Fruit fly (Drosophila melanogaster) whole organism, embryonic: ENCODE data around the gene Polr2F.
A peak's percentile ranks its signal among the peaks of the same experiment; 100 is the strongest.

ENCODE experiments used
- ATbp ChIP-seq: fragments of 200-800 bp; sonication (Bioruptor generic); optimal IDR thresholded peaks from 2 replicates; lab custom pipeline; 2017; ENCODE audit warnings: missing biosample characterization, mild to moderate bottlenecking, missing genetic modification characterization, missing genetic modification reagents
- Ada2b ChIP-seq: fragments of 200-800 bp; sonication (Bioruptor generic); IDR thresholded peaks from 2 replicates; pipeline ENCODE4 v1.3.6; 2022; ENCODE audit warnings: missing biosample characterization, missing genetic modification characterization
- Asciz ChIP-seq: fragments of 200-800 bp; sonication (Bioruptor generic); optimal IDR thresholded peaks from 2 replicates; lab custom pipeline; 2017; ENCODE audit warnings: missing biosample characterization, mild to moderate bottlenecking, missing genetic modification characterization, missing genetic modification reagents
- Atf-2 ChIP-seq: fragments of 200-800 bp; sonication (Bioruptor generic); optimal IDR thresholded peaks from 2 replicates; lab custom pipeline; 2016; ENCODE audit warnings: missing biosample characterization, missing genetic modification characterization
- CG1024 ChIP-seq: fragments of 200-800 bp; sonication (Bioruptor generic); IDR thresholded peaks from 2 replicates; pipeline ENCODE4 v1.3.6; 2022; ENCODE audit warnings: missing biosample characterization, missing genetic modification characterization
- CG13424 ChIP-seq: fragments of 200-800 bp; sonication (Bioruptor generic); optimal IDR thresholded peaks from 2 replicates; lab custom pipeline; 2019; ENCODE audit warnings: missing biosample characterization, mild to moderate bottlenecking, missing genetic modification characterization, moderate library complexity
- CG1602 ChIP-seq: fragments of 200-800 bp; sonication (Bioruptor generic); optimal IDR thresholded peaks from 3 replicates; lab custom pipeline; 2016; ENCODE audit warnings: missing biosample characterization, missing genetic modification characterization
- CG17186 ChIP-seq: fragments of 200-800 bp; sonication (Bioruptor generic); optimal IDR thresholded peaks from 3 replicates; lab custom pipeline; 2017; ENCODE audit warnings: missing biosample characterization, missing genetic modification reagents, missing genetic modification characterization
- CG17328 ChIP-seq: fragments of 200-800 bp; sonication (Bioruptor generic); IDR thresholded peaks from 2 replicates; pipeline ENCODE4 v1.3.6; 2022; ENCODE audit warnings: missing biosample characterization, missing genetic modification characterization
- CG17829 ChIP-seq: fragments of 200-800 bp; optimal IDR thresholded peaks from 2 replicates; lab custom pipeline; 2019; ENCODE audit warnings: missing biosample characterization, mild to moderate bottlenecking, missing genetic modification characterization, moderate library complexity
- CG1792 ChIP-seq: fragments of 200-800 bp; sonication (Bioruptor generic); optimal IDR thresholded peaks from 2 replicates; lab custom pipeline; 2016; ENCODE audit warnings: missing biosample characterization, missing genetic modification characterization
- CG18262 ChIP-seq: fragments of 200-800 bp; optimal IDR thresholded peaks from 3 replicates; lab custom pipeline; 2019; ENCODE audit warnings: missing biosample characterization, mild to moderate bottlenecking, missing genetic modification characterization, moderate library complexity
- CG18476 ChIP-seq: fragments of 200-800 bp; sonication (Bioruptor generic); optimal IDR thresholded peaks from 2 replicates; lab custom pipeline; 2016; ENCODE audit warnings: missing biosample characterization, mild to moderate bottlenecking, missing genetic modification characterization
- CG2202 ChIP-seq: fragments of 200-800 bp; sonication (Bioruptor generic); optimal IDR thresholded peaks from 2 replicates; lab custom pipeline; 2018; ENCODE audit warnings: missing biosample characterization, mild to moderate bottlenecking, missing genetic modification characterization
- CG2712 ChIP-seq: fragments of 200-800 bp; optimal IDR thresholded peaks from 3 replicates; lab custom pipeline; 2019; ENCODE audit warnings: missing biosample characterization, mild to moderate bottlenecking, missing genetic modification characterization, moderate library complexity
- CG2875 ChIP-seq: fragments of 200-800 bp; sonication (Bioruptor generic); optimal IDR thresholded peaks from 2 replicates; lab custom pipeline; 2017; ENCODE audit warnings: missing biosample characterization, mild to moderate bottlenecking, missing genetic modification characterization, missing genetic modification reagents
- CG4820 ChIP-seq: fragments of 200-800 bp; sonication (Bioruptor generic); optimal IDR thresholded peaks from 3 replicates; lab custom pipeline; 2016; ENCODE audit warnings: missing biosample characterization, missing genetic modification characterization
- CG6689 ChIP-seq: fragments of 200-800 bp; sonication (Bioruptor generic); IDR thresholded peaks from 2 replicates; pipeline ENCODE4 v1.3.6; 2022; ENCODE audit warnings: missing biosample characterization, missing genetic modification characterization
- CG7556 ChIP-seq: fragments of 200-800 bp; sonication (Bioruptor generic); optimal IDR thresholded peaks from 2 replicates; lab custom pipeline; 2017; ENCODE audit warnings: missing biosample characterization, mild to moderate bottlenecking, missing genetic modification characterization
- CG7745 ChIP-seq: fragments of 200-800 bp; sonication (Bioruptor generic); optimal IDR thresholded peaks from 2 replicates; lab custom pipeline; 2018; ENCODE audit warnings: missing biosample characterization, mild to moderate bottlenecking, missing genetic modification characterization, moderate library complexity
- CG7839 ChIP-seq: fragments of 200-800 bp; sonication (Bioruptor generic); optimal IDR thresholded peaks from 3 replicates; lab custom pipeline; 2018; ENCODE audit warnings: missing biosample characterization, mild to moderate bottlenecking, missing genetic modification characterization, moderate library complexity
- CG8290 ChIP-seq, 3 experiments: fragments of 200-800 bp; sonication (Bioruptor generic); optimal IDR thresholded peaks; 2 replicates each; lab custom pipeline; 2016 to 2019; ENCODE audit warnings: missing biosample characterization in 3 of 3, missing genetic modification characterization in 3 of 3, mild to moderate bottlenecking in 2 of 3, moderate library complexity in 1 of 3
- D19B ChIP-seq: fragments of 200-800 bp; sonication (Bioruptor generic); optimal IDR thresholded peaks from 2 replicates; lab custom pipeline; 2017; ENCODE audit warnings: missing biosample characterization, mild to moderate bottlenecking, missing genetic modification characterization
- Dip2 ChIP-seq: fragments of 200-800 bp; sonication (Bioruptor generic); IDR thresholded peaks from 2 replicates; pipeline ENCODE4 v1.3.6; 2022; ENCODE audit warnings: missing biosample characterization, missing genetic modification characterization
- Elba2 ChIP-seq: fragments of 200-800 bp; sonication (Bioruptor generic); optimal IDR thresholded peaks from 3 replicates; lab custom pipeline; 2016; ENCODE audit warnings: missing biosample characterization, missing genetic modification characterization
- Gsc ChIP-seq: fragments of 200-800 bp; sonication (Bioruptor generic); IDR thresholded peaks from 2 replicates; pipeline ENCODE4 v1.3.6; 2022; ENCODE audit warnings: missing biosample characterization, missing genetic modification characterization
- Gug ChIP-seq: fragments of 200-800 bp; sonication (Bioruptor generic); IDR thresholded peaks from 4 replicates; pipeline ENCODE4 v1.3.6; 2022; ENCODE audit warnings: missing biosample characterization, missing genetic modification characterization
- Hey ChIP-seq: fragments of 200-800 bp; sonication (Bioruptor generic); optimal IDR thresholded peaks from 3 replicates; lab custom pipeline; 2018; ENCODE audit warnings: missing biosample characterization, mild to moderate bottlenecking, missing genetic modification characterization
- Hr78 ChIP-seq, 2 experiments: fragments of 200-800 bp in 1 of 2; fragments of >200 bp in 1 of 2; sonication (Bioruptor generic) in 1 of 2; optimal IDR thresholded peaks; 2 replicates each; lab custom pipeline; 2017 to 2019; ENCODE audit warnings: missing biosample characterization in 2 of 2, missing genetic modification characterization in 2 of 2, mild to moderate bottlenecking in 1 of 2, moderate library complexity in 1 of 2
- MBD-R2 ChIP-seq: fragments of 200-800 bp; sonication (Bioruptor generic); IDR thresholded peaks from 2 replicates; pipeline ENCODE4 v1.3.6; 2022; ENCODE audit warnings: missing biosample characterization, missing genetic modification characterization
- Nf-YA ChIP-seq: fragments of 200-800 bp; sonication (Bioruptor generic); IDR thresholded peaks from 2 replicates; pipeline ENCODE4 v1.3.6; 2022; ENCODE audit warnings: missing biosample characterization, missing genetic modification characterization
- Nf-YB ChIP-seq: fragments of 200-800 bp; sonication (Bioruptor generic); optimal IDR thresholded peaks from 3 replicates; lab custom pipeline; 2019; ENCODE audit warnings: missing biosample characterization, mild to moderate bottlenecking, missing genetic modification characterization, moderate library complexity
- Nf-YC ChIP-seq: fragments of 200-800 bp; optimal IDR thresholded peaks from 3 replicates; lab custom pipeline; 2019; ENCODE audit warnings: missing biosample characterization, mild to moderate bottlenecking, missing genetic modification characterization, moderate library complexity
- Ravus ChIP-seq: fragments of 200-800 bp; sonication (Bioruptor generic); IDR thresholded peaks from 2 replicates; pipeline ENCODE4 v1.3.6; 2022; ENCODE audit warnings: missing biosample characterization, missing genetic modification characterization
- Rx ChIP-seq: fragments of 200-800 bp; sonication (Bioruptor generic); IDR thresholded peaks from 2 replicates; pipeline ENCODE4 v1.3.6; 2022; ENCODE audit warnings: missing biosample characterization, missing genetic modification characterization
- Sry-δ ChIP-seq: fragments of 200-800 bp; sonication (Bioruptor generic); optimal IDR thresholded peaks from 2 replicates; lab custom pipeline; 2016; ENCODE audit warnings: missing biosample characterization, missing genetic modification characterization
- Tbp ChIP-seq: fragments of >200 bp; optimal IDR thresholded peaks from 2 replicates; lab custom pipeline; 2018; ENCODE audit warnings: missing biosample characterization, missing genetic modification characterization
- ac ChIP-seq: fragments of 200-800 bp; sonication (Bioruptor generic); optimal IDR thresholded peaks from 3 replicates; lab custom pipeline; 2017; ENCODE audit warnings: missing biosample characterization, mild to moderate bottlenecking, missing genetic modification characterization
- bowl ChIP-seq: fragments of 200-800 bp; sonication (Bioruptor generic); IDR thresholded peaks from 2 replicates; pipeline ENCODE4 v1.3.6; 2022; ENCODE audit warnings: missing biosample characterization, missing genetic modification characterization
- dmrt11E ChIP-seq: fragments of 200-800 bp; sonication (Bioruptor generic); optimal IDR thresholded peaks from 3 replicates; lab custom pipeline; 2018; ENCODE audit warnings: missing biosample characterization, mild to moderate bottlenecking, missing genetic modification characterization, moderate library complexity
- fd102C ChIP-seq: fragments of 200-800 bp; sonication (Bioruptor generic); optimal IDR thresholded peaks from 2 replicates; lab custom pipeline; 2018; ENCODE audit warnings: missing biosample characterization, mild to moderate bottlenecking, missing genetic modification characterization, moderate library complexity
- gcm ChIP-seq: fragments of 200-800 bp; sonication (Bioruptor generic); optimal IDR thresholded peaks from 2 replicates; lab custom pipeline; 2019; ENCODE audit warnings: missing biosample characterization, mild to moderate bottlenecking, missing genetic modification characterization, moderate library complexity
- gcm2 ChIP-seq: fragments of 200-800 bp; sonication (Bioruptor generic); optimal IDR thresholded peaks from 2 replicates; lab custom pipeline; 2016; ENCODE audit warnings: missing biosample characterization, missing genetic modification characterization
- gem ChIP-seq: fragments of 200-800 bp; sonication (Bioruptor generic); optimal IDR thresholded peaks from 2 replicates; lab custom pipeline; 2019; ENCODE audit warnings: missing biosample characterization, mild to moderate bottlenecking, missing genetic modification characterization, moderate library complexity
- insv ChIP-seq, 2 experiments: fragments of 200-800 bp; sonication (Bioruptor generic); optimal IDR thresholded peaks; 3 replicates each; lab custom pipeline; 2016 to 2018; ENCODE audit warnings: missing biosample characterization in 2 of 2, missing genetic modification characterization in 2 of 2
- lola ChIP-seq, 3 experiments: fragments of >200 bp in 2 of 3; fragments of 200-800 bp in 1 of 3; sonication (Bioruptor generic) in 1 of 3; optimal IDR thresholded peaks; 2 replicates each; lab custom pipeline; 2017 to 2019; ENCODE audit warnings: missing biosample characterization in 3 of 3, missing genetic modification characterization in 3 of 3, mild to moderate bottlenecking in 1 of 3, moderate library complexity in 1 of 3
- mam ChIP-seq: fragments of 200-800 bp; sonication (Bioruptor generic); optimal IDR thresholded peaks from 3 replicates; lab custom pipeline; 2016; ENCODE audit warnings: missing biosample characterization, missing genetic modification characterization
- rib ChIP-seq: fragments of 200-800 bp; sonication (Bioruptor generic); IDR thresholded peaks from 2 replicates; pipeline ENCODE4 v1.3.6; 2022; ENCODE audit warnings: missing biosample characterization, missing genetic modification characterization
- sc ChIP-seq, 3 experiments: fragments of >200 bp in 2 of 3; fragments of 200-800 bp in 1 of 3; sonication (Bioruptor generic) in 1 of 3; optimal IDR thresholded peaks; 2 replicates in 2 of 3; 3 replicates in 1 of 3; lab custom pipeline; 2017; ENCODE audit warnings: mild to moderate bottlenecking in 1 of 3, missing biosample characterization in 1 of 3, missing genetic modification characterization in 1 of 3, missing genetic modification reagents in 1 of 3
- sob ChIP-seq: fragments of 200-800 bp; sonication (Bioruptor generic); IDR thresholded peaks from 2 replicates; pipeline ENCODE4 v1.3.6; 2022; ENCODE audit warnings: missing biosample characterization, missing genetic modification characterization

Gene Polr2F

dm6 chr3R:5327911-5328310, 43.7 kb upstream of the Polr2F start (continued):
- TF ChIP-seq Hey (tag; lab: Kevin White, UChicago) (no peak), Gug (no peak), CG6689 (no peak), Tbp (no peak), Ada2b (no peak), ac (peak; percentile 68), Rx (GFP tag; lab: Robert Waterston, UW) (no peak), gcm2 (GFP tag; lab: Kevin White, UChicago) (no peak), CG17186 (no peak), sc (optimal IDR thresholded peaks at IDR 0.05; lab: Kevin White, UChicago) (no peak), sc (GFP tag; optimal IDR thresholded peaks at IDR 0.05; lab: Kevin White, UChicago) (peak; percentile 48), Elba2 (GFP tag; lab: Kevin White, UChicago) (no peak), Gsc (GFP tag; lab: Robert Waterston, UW) (no peak), bowl (GFP tag; lab: Robert Waterston, UW) (no peak), gem (tag; lab: Kevin White, UChicago) (peak; percentile 29), Asciz (GFP tag; lab: Kevin White, UChicago) (peak; percentile 39), CG1792 (GFP tag; lab: Kevin White, UChicago) (no peak), Atf-2 (GFP tag; lab: Kevin White, UChicago) (no peak), Hr78 (GFP tag; optimal IDR thresholded peaks at IDR 0.05; lab: Kevin White, UChicago) (peak in 1 of 2 experiments; percentile 59), CG7745 (tag; lab: Kevin White, UChicago) (peak; percentile 4), mam (no peak), MBD-R2 (GFP tag; lab: Robert Waterston, UW) (no peak), CG2202 (peak; percentile 42), CG7839 (tag; lab: Kevin White, UChicago) (no peak), sob (no peak), CG17829 (no peak), CG2875 (GFP tag; lab: Kevin White, UChicago) (peak; percentile 30), CG18262 (tag; lab: Kevin White, UChicago) (peak; percentile 20), Nf-YB (GFP tag; lab: Kevin White, UChicago) (peak; percentile 55), CG13424 (tag; lab: Kevin White, UChicago) (peak; percentile 12), D19B (GFP tag; lab: Kevin White, UChicago) (no peak), dmrt11E (tag; lab: Kevin White, UChicago) (peak; percentile 61), fd102C (peak; percentile 85), CG1024 (no peak), Dip2 (GFP tag; lab: Robert Waterston, UW) (no peak), CG4820 (GFP tag; lab: Kevin White, UChicago) (peak; percentile 8), CG8290 (GFP tag; optimal IDR thresholded peaks at IDR 0.05; lab: Kevin White, UChicago) (no peak), CG8290 (tag; optimal IDR thresholded peaks at IDR 0.05; lab: Kevin White, UChicago) (no peak), Sry-δ (GFP tag; lab: Kevin White, UChicago) (no peak), Ravus (GFP tag; lab: Robert Waterston, UW) (no peak), insv (GFP tag; optimal IDR thresholded peaks at IDR 0.05; lab: Kevin White, UChicago) (no peak), Nf-YC (no peak), CG1602 (GFP tag; lab: Kevin White, UChicago) (no peak), CG18476 (no peak), lola (GFP tag; optimal IDR thresholded peaks at IDR 0.05; lab: Kevin White, UChicago) (peak in 1 of 3 experiments; percentile 48), rib (GFP tag; lab: Robert Waterston, UW) (no peak), CG17328 (GFP tag; lab: Robert Waterston, UW) (peak; percentile 16; the same call in 1 of the 2 replicates), ATbp (GFP tag; lab: Kevin White, UChicago) (peak; percentile 37), gcm (GFP tag; lab: Kevin White, UChicago) (no peak), CG7556 (no peak), Nf-YA (no peak), CG2712 (tag; lab: Kevin White, UChicago) (peak; percentile 11)
